Fruit fly (Drosophila melanogaster): ENCODE measurements around the gene CG14260.

The CG14260 gene

dm6 chr3R:27246264-27246663 is 19.0 kb upstream of the CG14260 start (continued):
- no peak for TF ChIP-seq CHES-1-like (GFP tag; optimal IDR thresholded peaks at IDR 0.05)
- no peak for TF ChIP-seq CG3838 (GFP tag; optimal IDR thresholded peaks at IDR 0.05)
- TF ChIP-seq Dref (GFP tag; IDR thresholded peaks at IDR 0.05) = no peak
- TF ChIP-seq lilli (GFP tag; optimal IDR thresholded peaks at IDR 0.05) = peak; percentile 1
- TF ChIP-seq CG11093 (GFP tag; IDR thresholded peaks at IDR 0.05) = no peak
- peak; percentile 78 for TF ChIP-seq sd (tag; optimal IDR thresholded peaks at IDR 0.05)
- peak; percentile 61 for TF ChIP-seq tin (GFP tag; optimal IDR thresholded peaks at IDR 0.05)
- no peak for TF ChIP-seq crol (GFP tag; IDR thresholded peaks at IDR 0.05)
- peak; percentile 57; the same call in 1 of the 2 replicates for TF ChIP-seq CG32767 (GFP tag; IDR thresholded peaks at IDR 0.05)
- no peak for TF ChIP-seq Hey (tag; optimal IDR thresholded peaks at IDR 0.05)
- TF ChIP-seq Ravus (GFP tag; IDR thresholded peaks at IDR 0.05) = no peak; the same call in 1 of the 2 replicates
- TF ChIP-seq grau (tag; optimal IDR thresholded peaks at IDR 0.05) = peak; percentile 91
- no peak for TF ChIP-seq rib (GFP tag; IDR thresholded peaks at IDR 0.05)
- TF ChIP-seq CG2678 (tag; optimal IDR thresholded peaks at IDR 0.05) = peak; percentile 90
- TF ChIP-seq CG7556 (GFP tag; optimal IDR thresholded peaks at IDR 0.05) = peak; percentile 86
- peak; percentile 12 for TF ChIP-seq TFAM (GFP tag; optimal IDR thresholded peaks at IDR 0.05)
- no peak for TF ChIP-seq gro (GFP tag; optimal IDR thresholded peaks at IDR 0.05)
- peak; percentile 41 for TF ChIP-seq cato (GFP tag; optimal IDR thresholded peaks at IDR 0.05; ENCODE audit: borderline replicate concordance)
- TF ChIP-seq sna (GFP tag; IDR thresholded peaks at IDR 0.05; ENCODE audit: partially characterized antibody) = no peak
- TF ChIP-seq Hmx (GFP tag; optimal IDR thresholded peaks at IDR 0.05) = no peak
- no peak for TF ChIP-seq ken (GFP tag; IDR thresholded peaks at IDR 0.05)
- TF ChIP-seq MBD-R2 (GFP tag; IDR thresholded peaks at IDR 0.05) = no peak; the same call in 1 of the 2 replicates
- TF ChIP-seq CG4282 (GFP tag; optimal IDR thresholded peaks at IDR 0.05) = no peak
- TF ChIP-seq Fer3 (tag; optimal IDR thresholded peaks at IDR 0.05) = peak; percentile 82
- no peak for TF ChIP-seq CG13287 (GFP tag; IDR thresholded peaks at IDR 0.05; ENCODE audit: partially characterized antibody)
- TF ChIP-seq disco-r (GFP tag; optimal IDR thresholded peaks at IDR 0.05) = no peak
- TF ChIP-seq CG16779 (GFP tag; IDR thresholded peaks at IDR 0.05) = no peak
- TF ChIP-seq Taf1 (GFP tag; IDR thresholded peaks at IDR 0.05) = no peak
- TF ChIP-seq ara (GFP tag; IDR thresholded peaks at IDR 0.05) = no peak
- TF ChIP-seq CG1647 (GFP tag; optimal IDR thresholded peaks at IDR 0.05) = no peak
- peak; percentile 87 for TF ChIP-seq nerfin-1 (tag; optimal IDR thresholded peaks at IDR 0.05)
- peak; percentile 61 for TF ChIP-seq CG12219 (GFP tag; optimal IDR thresholded peaks at IDR 0.05)
- no peak for TF ChIP-seq CG7745 (tag; optimal IDR thresholded peaks at IDR 0.05)
- TF ChIP-seq Asciz (GFP tag; optimal IDR thresholded peaks at IDR 0.05) = peak; percentile 74
- TF ChIP-seq Elba2 (GFP tag; optimal IDR thresholded peaks at IDR 0.05) = no peak
- no peak for TF ChIP-seq Bteb2 (GFP tag; optimal IDR thresholded peaks at IDR 0.05)
- TF ChIP-seq CG10959 (GFP tag; IDR thresholded peaks at IDR 0.05) = no peak
- TF ChIP-seq CG17361 (GFP tag; IDR thresholded peaks at IDR 0.05) = peak; percentile 94
- peak; percentile 43; the same call in 1 of the 2 replicates for TF ChIP-seq Drgx (GFP tag; IDR thresholded peaks at IDR 0.05)
- 0 out of 2 replicates have a peak, but pooled peaks have one; percentile 12 for TF ChIP-seq CG10366 (GFP tag; IDR thresholded peaks at IDR 0.05)
- peak; percentile 89 for TF ChIP-seq CG33557 (GFP tag; optimal IDR thresholded peaks at IDR 0.05)
- TF ChIP-seq CG13894 (tag; optimal IDR thresholded peaks at IDR 0.05) = peak; percentile 7
- peak; percentile 36; the same call in 1 of the 2 replicates for TF ChIP-seq sob (GFP tag; IDR thresholded peaks at IDR 0.05)
- peak; percentile 46 for TF ChIP-seq CG12942 (GFP tag; optimal IDR thresholded peaks at IDR 0.05)
- no peak for TF ChIP-seq eve (GFP tag; optimal IDR thresholded peaks at IDR 0.05)
- no peak for TF ChIP-seq eyg (GFP tag; optimal IDR thresholded peaks at IDR 0.05)
- TF ChIP-seq trh (GFP tag; optimal IDR thresholded peaks at IDR 0.05) = no peak
- peak; percentile 24; the same call in 1 of the 2 replicates for TF ChIP-seq CG14667 (GFP tag; IDR thresholded peaks at IDR 0.05)
- peak; percentile 61; the same call in 1 of the 2 replicates for TF ChIP-seq CG17328 (GFP tag; IDR thresholded peaks at IDR 0.05)
- no peak for TF ChIP-seq Bdp1 (GFP tag; optimal IDR thresholded peaks at IDR 0.05)
- no peak for TF ChIP-seq sc (optimal IDR thresholded peaks at IDR 0.05)
- peak; percentile 39 for TF ChIP-seq sc (GFP tag; optimal IDR thresholded peaks at IDR 0.05)
- no peak for TF ChIP-seq Tbp (GFP tag; optimal IDR thresholded peaks at IDR 0.05)
